Worm (Caenorhabditis elegans) whole organism, L3 larva: ENCODE data around the gene W02H3.1.

ENCODE experiments used
- aly-2 ChIP-seq: fragments of 150-350 bp; optimal IDR thresholded peaks from 2 replicates; lab custom pipeline; 2014; ENCODE audit warnings: missing biosample characterization, missing genetic modification characterization
- ceh-16 ChIP-seq: sonication (generic microtip); optimal IDR thresholded peaks from 2 replicates; lab custom pipeline; 2017; ENCODE audit warnings: missing biosample characterization, missing genetic modification characterization
- ceh-82 ChIP-seq: fragments of 150-350 bp; optimal IDR thresholded peaks from 2 replicates; lab custom pipeline; 2014; ENCODE audit warnings: missing biosample characterization, missing genetic modification characterization
- ceh-9 ChIP-seq: sonication (generic microtip); optimal IDR thresholded peaks from 2 replicates; lab custom pipeline; 2018; ENCODE audit warnings: missing biosample characterization, missing genetic modification characterization
- daf-12 ChIP-seq: fragments of 150-350 bp; optimal IDR thresholded peaks from 2 replicates; lab custom pipeline; 2014; ENCODE audit warnings: missing biosample characterization, missing genetic modification reagents, missing genetic modification characterization
- egl-27 ChIP-seq: sonication (generic microtip); optimal IDR thresholded peaks from 4 replicates; lab custom pipeline; 2017; ENCODE audit warnings: missing biosample characterization, missing genetic modification reagents, missing genetic modification characterization
- egl-5 ChIP-seq: fragments of 150-350 bp; optimal IDR thresholded peaks from 2 replicates; lab custom pipeline; 2017; ENCODE audit warnings: missing biosample characterization, missing genetic modification reagents, missing genetic modification characterization, inconsistent platforms
- elt-2 ChIP-seq: sonication (generic microtip); optimal IDR thresholded peaks from 2 replicates; lab custom pipeline; 2016; ENCODE audit warnings: missing genetic modification reagents, mild to moderate bottlenecking, missing genetic modification characterization, missing compliant biosample characterization
- elt-3 ChIP-seq, 3 experiments: fragments of 150-350 bp in 1 of 3; sonication (generic microtip) in 2 of 3; optimal IDR thresholded peaks; 2 replicates in 2 of 3; 4 replicates in 1 of 3; lab custom pipeline; 2014 to 2017; ENCODE audit warnings: missing biosample characterization in 3 of 3, missing genetic modification characterization in 3 of 3
- fkh-10 ChIP-seq: sonication (generic microtip); optimal IDR thresholded peaks from 2 replicates; lab custom pipeline; 2017; ENCODE audit warnings: missing biosample characterization, missing genetic modification reagents, missing genetic modification characterization
- fkh-2 ChIP-seq: fragments of 150-350 bp; optimal IDR thresholded peaks from 2 replicates; lab custom pipeline; 2014; ENCODE audit warnings: missing biosample characterization, missing genetic modification reagents, missing genetic modification characterization
- fos-1 ChIP-seq: fragments of 150-350 bp; optimal IDR thresholded peaks from 2 replicates; lab custom pipeline; 2014; ENCODE audit warnings: missing biosample characterization, missing genetic modification characterization
- hmg-11 ChIP-seq: sonication (generic microtip); optimal IDR thresholded peaks from 2 replicates; lab custom pipeline; 2016; ENCODE audit warnings: missing genetic modification characterization, missing compliant biosample characterization
- jun-1 ChIP-seq: fragments of 150-350 bp; optimal IDR thresholded peaks from 2 replicates; lab custom pipeline; 2014; ENCODE audit warnings: missing biosample characterization, missing genetic modification reagents, missing genetic modification characterization
- lin-39 ChIP-seq: fragments of 150-350 bp; optimal IDR thresholded peaks from 2 replicates; lab custom pipeline; 2018; ENCODE audit warnings: missing biosample characterization, missing genetic modification reagents, missing genetic modification characterization
- lsy-12 ChIP-seq: sonication (generic microtip); optimal IDR thresholded peaks from 2 replicates; lab custom pipeline; 2016; ENCODE audit warnings: mild to moderate bottlenecking, missing genetic modification characterization, missing compliant biosample characterization
- mdl-1 ChIP-seq: fragments of 150-350 bp; optimal IDR thresholded peaks from 2 replicates; lab custom pipeline; 2014; ENCODE audit warnings: missing biosample characterization, missing genetic modification characterization
- mml-1 ChIP-seq: fragments of 150-350 bp; sonication (generic microtip); optimal IDR thresholded peaks from 3 replicates; lab custom pipeline; 2014; ENCODE audit warnings: missing biosample characterization, missing genetic modification characterization
- nfya-1 ChIP-seq: sonication (generic microtip); optimal IDR thresholded peaks from 2 replicates; lab custom pipeline; 2017; ENCODE audit warnings: missing genetic modification characterization, mild to moderate bottlenecking, missing compliant biosample characterization, antibody characterized with exemption, moderate library complexity; ENCODE audit not compliant: insufficient read depth
- nhr-12 ChIP-seq: fragments of 150-350 bp; optimal IDR thresholded peaks from 2 replicates; lab custom pipeline; 2014; ENCODE audit warnings: missing biosample characterization, missing genetic modification characterization
- nhr-23 ChIP-seq: fragments of 150-350 bp; optimal IDR thresholded peaks from 2 replicates; lab custom pipeline; 2014; ENCODE audit warnings: missing biosample characterization, missing genetic modification reagents, missing genetic modification characterization
- nhr-237 ChIP-seq: fragments of 150-350 bp; optimal IDR thresholded peaks from 2 replicates; lab custom pipeline; 2014; ENCODE audit warnings: missing biosample characterization, missing genetic modification characterization
- nhr-25 ChIP-seq: sonication (generic microtip); optimal IDR thresholded peaks from 2 replicates; lab custom pipeline; 2017; ENCODE audit warnings: missing biosample characterization, missing genetic modification characterization
- nhr-28 ChIP-seq: fragments of 150-350 bp; optimal IDR thresholded peaks from 2 replicates; lab custom pipeline; 2014; ENCODE audit warnings: missing biosample characterization, missing genetic modification characterization
- nhr-67 ChIP-seq: fragments of 150-350 bp; optimal IDR thresholded peaks from 2 replicates; lab custom pipeline; 2014; ENCODE audit warnings: missing biosample characterization, missing genetic modification characterization
- nhr-77 ChIP-seq: fragments of 150-350 bp; optimal IDR thresholded peaks from 2 replicates; lab custom pipeline; 2014; ENCODE audit warnings: missing biosample characterization, missing genetic modification characterization
- pha-4 ChIP-seq: fragments of 150-350 bp; optimal IDR thresholded peaks from 2 replicates; lab custom pipeline; 2014; ENCODE audit warnings: missing biosample characterization, missing genetic modification reagents, missing genetic modification characterization
- pqm-1 ChIP-seq: fragments of 150-350 bp; optimal IDR thresholded peaks from 2 replicates; lab custom pipeline; 2017; ENCODE audit warnings: missing biosample characterization, missing genetic modification characterization, inconsistent platforms
- sea-2 ChIP-seq: fragments of 150-350 bp; sonication (generic microtip); optimal IDR thresholded peaks from 4 replicates; lab custom pipeline; 2014; ENCODE audit warnings: missing biosample characterization, missing genetic modification reagents, missing genetic modification characterization
- skn-1 ChIP-seq: fragments of 150-350 bp; optimal IDR thresholded peaks from 2 replicates; lab custom pipeline; 2014; ENCODE audit warnings: missing biosample characterization, missing genetic modification characterization
- unc-39 ChIP-seq: sonication (generic microtip); optimal IDR thresholded peaks from 4 replicates; lab custom pipeline; 2017; ENCODE audit warnings: missing biosample characterization, missing genetic modification characterization
- zag-1 ChIP-seq: fragments of 150-350 bp; optimal IDR thresholded peaks from 2 replicates; lab custom pipeline; 2014; ENCODE audit warnings: missing biosample characterization, missing genetic modification characterization
- ztf-11 ChIP-seq: fragments of 150-350 bp; optimal IDR thresholded peaks from 2 replicates; lab custom pipeline; 2014; ENCODE audit warnings: missing biosample characterization, missing genetic modification characterization

Gene W02H3.1

ce11 chrX:11132260-11132659 lies 27.0 kb upstream of the W02H3.1 start:
- TF ChIP-seq pha-4 (tag; lab: Kevin White, UChicago) (peak; percentile 51), elt-2 (tag; lab: Kevin White, UChicago) (peak; percentile 78), pqm-1 (tag; lab: Kevin White, UChicago) (peak; percentile 51), mdl-1 (tag; lab: Kevin White, UChicago) (no peak), egl-27 (no peak)

DNA sequence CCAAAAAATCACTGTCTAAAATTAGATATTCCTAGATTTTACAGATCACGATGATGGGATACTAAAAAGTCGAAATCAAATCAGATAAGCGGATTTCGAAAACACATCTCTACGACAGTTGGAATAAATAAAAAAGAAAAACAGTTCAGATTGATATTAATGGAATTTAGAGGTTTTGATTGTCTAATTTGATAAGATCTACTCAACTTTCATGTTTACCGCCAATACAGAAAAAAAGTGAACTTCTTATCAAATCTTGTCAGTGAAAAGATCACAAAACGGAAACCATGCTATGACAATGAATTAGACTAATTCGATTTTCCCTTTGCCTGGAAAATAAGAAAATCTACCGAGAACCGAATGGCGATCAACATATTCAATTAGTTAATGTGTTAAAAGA lies 21.0 kb upstream of the W02H3.1 start:
- TF ChIP-seq fkh-10, result no peak
- TF ChIP-seq egl-27, result no peak
- TF ChIP-seq hmg-11 (tag; lab: Kevin White, UChicago), result no peak
- TF ChIP-seq pha-4 (tag; lab: Kevin White, UChicago), result no peak
- no peak for TF ChIP-seq zag-1 (tag; lab: Kevin White, UChicago)
- TF ChIP-seq ztf-11 (tag; lab: Kevin White, UChicago), result no peak
- TF ChIP-seq nhr-12 (tag; lab: Kevin White, UChicago), result no peak
- TF ChIP-seq sea-2 (GFP tag; lab: Kevin White, UChicago), result no peak
- no peak for TF ChIP-seq nhr-67
- no peak for TF ChIP-seq lsy-12
- no peak for TF ChIP-seq mml-1 (tag; lab: Kevin White, UChicago)

ce11 chrX:11125520-11125919 lies 20.3 kb upstream of the W02H3.1 start, which contains the start of gene alr-1:
Gene alr-1 (minus strand): TSS chrX:11125620.
- TF ChIP-seq nfya-1 (no peak), skn-1 (tag; lab: Kevin White, UChicago) (no peak), elt-3 (tag; optimal IDR thresholded peaks at IDR 0.05; lab: Kevin White, UChicago) (no peak), ceh-82 (tag; lab: Kevin White, UChicago) (no peak), aly-2 (tag; lab: Kevin White, UChicago) (no peak)
- TF ChIP-seq, all 47 proteins: peak for 0

DNA sequence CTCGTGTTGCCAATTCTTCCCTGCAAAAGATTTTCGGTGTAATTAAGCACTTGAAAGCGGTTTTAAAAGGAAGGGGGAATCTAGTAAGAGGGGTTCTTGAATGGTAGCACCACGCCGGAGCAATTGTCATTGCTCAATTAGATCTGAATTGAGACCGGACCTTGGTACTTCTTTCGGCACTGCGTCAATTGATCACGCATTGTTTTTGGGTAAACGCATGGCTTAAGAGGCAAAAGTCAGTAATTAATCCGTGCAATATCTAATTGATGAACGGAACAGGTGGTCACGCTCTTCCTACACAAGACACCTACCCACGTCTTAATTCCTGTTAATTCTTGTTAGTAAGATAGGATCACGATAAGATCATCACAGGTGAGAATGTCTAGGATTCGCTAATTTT lies 18.7 kb upstream of the W02H3.1 start:
- no peak for TF ChIP-seq nhr-23 (tag; lab: Kevin White, UChicago)
- TF ChIP-seq unc-39 (tag; lab: Kevin White, UChicago), result no peak
- TF ChIP-seq nhr-12 (tag; lab: Kevin White, UChicago), result no peak
- no peak for TF ChIP-seq ztf-11 (tag; lab: Kevin White, UChicago)
- TF ChIP-seq skn-1 (tag; lab: Kevin White, UChicago), result no peak
- TF ChIP-seq ceh-16 (tag; lab: Kevin White, UChicago), result no peak
- no peak for TF ChIP-seq daf-12
- TF ChIP-seq lin-39 (tag; lab: Kevin White, UChicago), result no peak
- no peak for TF ChIP-seq fos-1
- TF ChIP-seq nhr-237 (tag; lab: Kevin White, UChicago), result no peak
- TF ChIP-seq nhr-25 (tag; lab: Kevin White, UChicago), result no peak
- TF ChIP-seq jun-1 (tag; lab: Kevin White, UChicago), result no peak
- TF ChIP-seq nhr-28, result no peak
- no peak for TF ChIP-seq egl-27
- TF ChIP-seq fkh-10, result no peak
- TF ChIP-seq lsy-12, result no peak
- no peak for TF ChIP-seq elt-2 (tag; lab: Kevin White, UChicago)

DNA sequence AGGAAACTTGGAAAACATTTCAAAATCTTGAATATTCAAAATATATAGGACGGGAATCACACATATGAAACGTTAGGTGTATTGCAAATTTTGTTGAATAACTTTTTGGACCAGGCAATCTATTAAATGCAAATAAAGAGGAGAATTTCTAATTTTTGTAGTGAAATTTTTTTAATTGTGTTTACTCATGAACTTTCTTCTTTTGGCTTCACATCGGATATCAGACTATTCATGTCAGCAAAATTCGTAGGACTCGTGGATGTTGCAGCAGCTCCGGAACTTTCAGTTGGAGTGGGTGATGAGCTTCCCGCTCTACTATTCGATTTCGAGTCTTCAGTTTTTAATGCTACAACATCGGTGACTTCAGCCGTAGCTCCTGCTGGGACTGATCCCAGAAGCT lies 17.2 kb upstream of the W02H3.1 start:
- TF ChIP-seq nhr-67 (no peak), hmg-11 (tag; lab: Kevin White, UChicago) (no peak), unc-39 (tag; lab: Kevin White, UChicago) (no peak), egl-5 (no peak), nhr-12 (tag; lab: Kevin White, UChicago) (no peak), nhr-28 (no peak), nhr-77 (tag; lab: Kevin White, UChicago) (no peak), mml-1 (tag; lab: Kevin White, UChicago) (no peak), ceh-9 (tag; lab: Kevin White, UChicago) (no peak), fkh-2 (tag; lab: Kevin White, UChicago) (no peak), ceh-82 (tag; lab: Kevin White, UChicago) (no peak), pha-4 (tag; lab: Kevin White, UChicago) (no peak), lsy-12 (no peak), skn-1 (tag; lab: Kevin White, UChicago) (no peak), fkh-10 (no peak)
